Fruit fly (Drosophila melanogaster) S2 (cell line): ENCODE measurements around the gene ND-30.
A peak's percentile ranks its signal among the peaks of the same experiment; 100 is the strongest.

Experiments used
- CG8478 ChIP-seq: fragments of >200 bp; optimal IDR thresholded peaks from 2 replicates; lab custom pipeline; 2018
- CTCF ChIP-seq, 2 experiments: fragments of >200 bp; optimal IDR thresholded peaks; 2 replicates each; lab custom pipeline; 2018

Gene ND-30

DNA sequence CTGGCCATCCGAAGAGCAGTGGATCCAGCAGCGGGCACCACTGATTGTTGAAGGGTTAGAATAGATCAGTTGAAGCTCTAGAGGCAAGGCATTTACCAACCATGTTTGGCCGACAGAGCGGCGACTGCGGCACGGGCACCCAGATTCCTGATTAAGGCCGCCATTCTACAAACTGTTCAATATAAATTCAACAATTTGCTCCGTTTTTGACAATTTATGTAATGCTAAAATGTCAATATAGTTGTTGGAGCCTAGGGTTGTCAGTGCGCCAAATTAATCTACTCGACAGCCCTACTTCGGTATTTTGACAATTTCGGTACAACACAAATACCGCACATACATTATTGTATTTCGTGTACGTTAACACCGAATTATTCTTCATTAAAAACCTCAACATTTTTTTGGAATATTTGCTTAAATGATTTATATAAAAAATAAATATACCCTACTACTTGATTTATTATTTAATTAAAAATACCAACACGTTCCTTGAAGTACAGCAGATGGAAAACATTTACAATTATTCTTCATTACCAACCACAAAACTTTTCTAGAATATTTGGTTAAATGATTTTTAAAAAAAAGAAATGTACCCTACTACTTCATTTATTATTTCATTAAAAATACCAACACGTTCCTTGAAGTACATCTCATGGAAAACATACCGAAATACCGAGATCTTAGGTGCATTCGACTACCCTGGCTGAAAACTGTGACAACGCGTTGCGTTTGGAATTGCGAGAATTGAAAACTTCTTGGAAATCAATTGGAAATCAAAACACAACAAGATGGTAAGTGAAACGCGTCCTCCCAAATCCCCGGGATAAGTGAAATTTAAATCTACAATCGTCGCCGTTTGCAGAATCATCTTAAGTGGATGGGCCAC is at the start of gene ND-30, which contains the start of gene CG15812:
Gene ND-30, minus strand, starts transcription at position 270 of the 886 bp plus-strand sequence.
Gene CG15812, plus strand, starts transcription at position 683 of the 886 bp plus-strand sequence.
- TF ChIP-seq CTCF (optimal IDR thresholded peaks at IDR 0.05; lab: Kevin White, UChicago) (no peak), CG8478 (lab: Kevin White, UChicago) (no peak)

DNA sequence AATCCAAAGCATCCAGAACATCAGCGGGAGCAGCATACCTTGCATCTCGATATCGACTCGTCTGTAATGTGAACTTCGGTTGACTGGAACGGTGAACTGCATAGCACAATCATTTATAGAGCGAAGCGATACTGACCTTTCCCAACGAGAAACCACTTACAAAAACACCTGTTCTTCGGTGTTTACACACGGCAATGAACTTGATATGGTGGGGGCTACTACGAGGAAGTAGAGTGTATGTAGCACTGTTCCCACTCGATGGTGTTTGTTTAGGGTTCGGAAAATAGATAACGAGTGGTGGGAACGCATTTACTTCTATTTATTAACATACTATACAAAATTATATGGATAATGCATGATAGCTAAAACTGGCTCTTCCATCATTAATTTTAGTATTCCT is 49.5 kb upstream of the ND-30 start, which contains the start of the genes CG32269 and CG32270:
Gene CG32269, minus strand, starts transcription at position 91 of the 400 bp plus-strand sequence.
Gene CG32270, minus strand, starts transcription at position 91 of the 400 bp plus-strand sequence.
- TF ChIP-seq CTCF (optimal IDR thresholded peaks at IDR 0.05; lab: Kevin White, UChicago) (no peak), CG8478 (lab: Kevin White, UChicago) (no peak)

DNA sequence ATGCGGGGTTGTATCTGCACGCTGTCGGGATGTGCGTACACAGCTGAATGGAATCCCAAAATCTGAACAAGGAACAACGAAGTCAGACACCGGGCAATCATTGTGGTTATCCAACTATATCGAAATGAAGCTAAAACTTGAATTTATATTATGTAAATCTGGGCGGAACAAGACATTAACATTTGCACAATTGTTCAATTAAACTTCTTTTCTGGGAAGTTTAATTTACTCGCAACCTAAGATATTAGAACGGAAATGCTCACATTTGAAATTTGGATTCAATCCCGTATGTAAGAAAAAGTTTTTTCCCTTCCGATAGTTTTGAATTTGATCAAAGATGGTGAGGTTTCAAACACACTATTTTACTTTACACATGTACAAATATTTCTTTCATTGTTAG is 46.9 kb upstream of the ND-30 start, which contains the start of gene CG33160:
Gene CG33160, minus strand, starts transcription at position 101 of the 400 bp plus-strand sequence.
- TF ChIP-seq CG8478 (lab: Kevin White, UChicago) (no peak), CTCF (optimal IDR thresholded peaks at IDR 0.05; lab: Kevin White, UChicago) (no peak)

DNA sequence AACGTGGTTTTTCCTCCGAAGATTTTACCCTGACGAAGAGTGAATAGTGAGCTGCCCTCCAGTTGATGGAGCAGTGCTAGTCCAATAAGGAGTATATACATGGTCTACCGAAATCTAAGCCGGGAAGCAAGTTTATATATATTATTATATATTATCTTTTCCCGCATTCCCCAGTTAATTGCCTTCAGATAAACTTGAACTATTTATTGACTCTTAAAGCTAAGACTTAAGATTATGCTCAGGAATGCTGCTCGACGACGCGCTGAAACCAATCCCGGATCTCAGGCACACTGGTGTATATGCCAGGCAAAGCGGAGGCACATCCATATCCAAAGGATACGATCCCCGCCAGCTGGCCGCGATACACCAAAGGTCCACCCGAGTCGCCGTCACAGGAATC is 46.0 kb upstream of the ND-30 start, which contains the start of gene CG32277:
Gene CG32277, minus strand, starts transcription at position 101 of the 400 bp plus-strand sequence.
- TF ChIP-seq CG8478 (lab: Kevin White, UChicago) (no peak), CTCF (optimal IDR thresholded peaks at IDR 0.05; lab: Kevin White, UChicago) (no peak)

dm6 chr3L:3204348-3204747 is 45.0 kb upstream of the ND-30 start, which contains the start of gene CG33159:
Gene CG33159, minus strand, starts transcription at chr3L:3204448.
- no peak for TF ChIP-seq CTCF (optimal IDR thresholded peaks at IDR 0.05; lab: Kevin White, UChicago)
- no peak for TF ChIP-seq CG8478 (lab: Kevin White, UChicago)

dm6 chr3L:3203062-3203461 is 43.7 kb upstream of the ND-30 start, which contains the start of gene CG32271:
Gene CG32271, minus strand, starts transcription at chr3L:3203162.
- no peak for TF ChIP-seq CG8478 (lab: Kevin White, UChicago)

dm6 chr3L:3198447-3199402 is 39.3 kb upstream of the ND-30 start, which contains the start of the genes CG32276 and gry:
Gene CG32276, minus strand, starts transcription at chr3L:3199047.
Gene gry, plus strand, starts transcription at chr3L:3199090.
- no peak for TF ChIP-seq CTCF (optimal IDR thresholded peaks at IDR 0.05; lab: Kevin White, UChicago)

DNA sequence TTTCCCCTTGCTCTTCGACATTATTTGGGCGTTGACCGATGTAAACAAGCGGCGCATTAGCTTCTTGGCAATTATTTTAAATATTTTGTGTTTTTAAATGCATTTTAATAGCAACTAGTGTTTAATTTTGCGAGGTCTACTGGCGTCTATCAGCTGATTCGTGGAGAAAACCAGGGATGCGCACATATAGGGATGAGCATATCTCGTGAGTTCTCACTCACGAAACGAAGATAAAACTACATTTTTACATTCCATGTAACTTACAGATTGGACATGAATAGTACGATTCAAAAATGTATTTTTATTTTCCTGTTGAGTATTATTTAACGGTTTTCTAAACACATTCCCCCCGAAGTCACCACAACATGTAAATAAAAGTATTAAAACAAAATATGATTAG is 38.1 kb upstream of the ND-30 start, which contains the start of gene CG14966:
Gene CG14966, minus strand, starts transcription at position 168 of the 400 bp plus-strand sequence.
- peak in 1 of 2 experiments; percentile 39 for TF ChIP-seq CTCF (optimal IDR thresholded peaks at IDR 0.05; lab: Kevin White, UChicago)
- TF ChIP-seq CG8478 (lab: Kevin White, UChicago): no peak

- no peak for TF ChIP-seq CG8478 (lab: Kevin White, UChicago)
- TF ChIP-seq CTCF (optimal IDR thresholded peaks at IDR 0.05; lab: Kevin White, UChicago): no peak
Measured at dm6 chr3L:3194059-3194458, 34.7 kb upstream of the ND-30 start.

DNA sequence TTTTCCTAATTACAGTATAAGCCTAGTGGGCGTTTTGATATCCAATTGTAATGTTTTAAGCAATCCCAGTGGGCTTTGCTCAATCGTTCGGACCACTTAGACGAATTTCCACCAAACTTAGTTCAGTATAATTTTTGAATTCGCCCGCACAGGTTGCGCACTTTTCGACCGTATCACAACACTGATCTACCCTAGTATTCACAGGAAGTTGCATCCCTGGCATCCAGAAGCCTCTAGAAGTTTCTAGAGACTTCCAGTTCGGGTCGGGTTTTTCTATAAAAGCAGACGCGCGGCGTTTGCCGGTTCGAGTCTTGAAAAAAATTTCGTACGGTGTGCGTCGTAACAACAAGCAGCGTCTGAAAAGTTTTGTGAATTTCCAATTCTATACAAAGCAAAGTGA is 33.5 kb upstream of the ND-30 start, which contains the start of gene Hsp83:
Gene Hsp83, plus strand, starts transcription at position 58 of the 400 bp plus-strand sequence.
- TF ChIP-seq CG8478 (lab: Kevin White, UChicago) (no peak), CTCF (optimal IDR thresholded peaks at IDR 0.05; lab: Kevin White, UChicago) (no peak)

- TF ChIP-seq CG8478 (lab: Kevin White, UChicago) (no peak), CTCF (optimal IDR thresholded peaks at IDR 0.05; lab: Kevin White, UChicago) (no peak)
Measured at dm6 chr3L:3192333-3192894, 33.0 kb upstream of the ND-30 start, which contains the start of gene CG14965. Gene CG14965, minus strand, starts transcription at chr3L:3192491.

DNA sequence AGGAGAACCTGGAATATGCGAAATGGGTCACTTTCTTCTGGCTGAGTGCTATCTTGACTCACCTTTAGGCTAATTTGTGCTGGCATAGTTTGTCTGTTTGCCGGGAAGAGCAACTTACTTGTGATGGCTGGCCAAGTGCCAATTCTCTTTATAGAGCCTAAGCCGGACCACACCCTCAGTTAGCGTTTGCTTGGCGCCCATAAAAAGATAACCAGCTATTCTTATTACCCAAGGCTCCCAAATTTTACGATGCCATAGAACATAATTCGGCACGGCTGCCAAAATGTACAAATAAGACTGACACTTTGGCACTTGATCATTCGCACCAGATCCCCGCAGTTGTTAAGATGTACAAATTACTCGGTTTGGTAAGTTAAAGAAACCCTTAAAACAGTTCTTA is 30.3 kb upstream of the ND-30 start, which contains the start of the genes CG42525 and CG14958:
Gene CG42525, minus strand, starts transcription at position 101 of the 400 bp plus-strand sequence.
Gene CG14958, plus strand, starts transcription at position 332 of the 400 bp plus-strand sequence.
- TF ChIP-seq CG8478 (lab: Kevin White, UChicago) (no peak), CTCF (optimal IDR thresholded peaks at IDR 0.05; lab: Kevin White, UChicago) (no peak)

- no peak for TF ChIP-seq CG8478 (lab: Kevin White, UChicago)
- TF ChIP-seq CTCF (optimal IDR thresholded peaks at IDR 0.05; lab: Kevin White, UChicago): no peak
Measured at dm6 chr3L:3187263-3187662, 27.9 kb upstream of the ND-30 start, which contains the start of gene CG14957. Gene CG14957, plus strand, starts transcription at chr3L:3187563.
